Fruit fly (Drosophila melanogaster): ENCODE results near the gene Rnb.

dm6 chr3R:29785242-29785641, 13.9 kb downstream of the Rnb start:
- TF ChIP-seq usp (GFP tag; optimal IDR thresholded peaks at IDR 0.05) (no peak), EcR (GFP tag; optimal IDR thresholded peaks at IDR 0.05) (no peak), CG8478 (optimal IDR thresholded peaks at IDR 0.05) (no peak), pan (optimal IDR thresholded peaks at IDR 0.05) (no peak), Dll (optimal IDR thresholded peaks at IDR 0.05) (no peak)

Data from whole organism.